Fruit fly (Drosophila melanogaster) whole organism, prepupa: ENCODE measurements around the gene CG13476.

Source experiments
- Blimp-1 ChIP-seq: fragments of 200-800 bp; sonication (Bioruptor generic); optimal IDR thresholded peaks from 3 replicates; lab custom pipeline; 2017; ENCODE audit warnings: missing biosample characterization, missing genetic modification characterization, mild to moderate bottlenecking, moderate library complexity, missing genetic modification reagents
- CG10631 ChIP-seq: fragments of 200-800 bp; sonication (Bioruptor generic); optimal IDR thresholded peaks from 2 replicates; lab custom pipeline; 2016; ENCODE audit warnings: missing biosample characterization, missing genetic modification characterization
- CG10669 ChIP-seq: fragments of 200-800 bp; sonication (Bioruptor generic); optimal IDR thresholded peaks from 3 replicates; lab custom pipeline; 2018; ENCODE audit warnings: missing biosample characterization, mild to moderate bottlenecking, missing genetic modification characterization, moderate library complexity
- CG11762 ChIP-seq: fragments of 200-800 bp; sonication (Bioruptor generic); optimal IDR thresholded peaks from 3 replicates; lab custom pipeline; 2016; ENCODE audit warnings: missing biosample characterization, missing genetic modification characterization; ENCODE audit not compliant: insufficient read depth
- CG15336 ChIP-seq: fragments of 200-800 bp; sonication (Bioruptor generic); IDR thresholded peaks from 2 replicates; pipeline ENCODE4 v1.3.6; 2022; ENCODE audit warnings: missing biosample characterization, missing genetic modification characterization
- CG1621 ChIP-seq: fragments of 200-800 bp; sonication (Bioruptor generic); optimal IDR thresholded peaks from 3 replicates; lab custom pipeline; 2018; ENCODE audit warnings: missing biosample characterization, mild to moderate bottlenecking, missing genetic modification characterization
- CG3032 ChIP-seq: fragments of 200-800 bp; optimal IDR thresholded peaks from 2 replicates; lab custom pipeline; 2019; ENCODE audit warnings: missing biosample characterization, mild to moderate bottlenecking, missing genetic modification characterization, moderate library complexity
- CG32006 ChIP-seq: fragments of 200-800 bp; sonication (Bioruptor generic); optimal IDR thresholded peaks from 3 replicates; lab custom pipeline; 2017; ENCODE audit warnings: missing biosample characterization, mild to moderate bottlenecking, missing genetic modification characterization
- CG34406 ChIP-seq: fragments of 200-800 bp; sonication (Bioruptor generic); optimal IDR thresholded peaks from 3 replicates; lab custom pipeline; 2016; ENCODE audit warnings: missing biosample characterization, missing genetic modification characterization
- CG3919 ChIP-seq: fragments of 200-800 bp; sonication (Bioruptor generic); optimal IDR thresholded peaks from 3 replicates; lab custom pipeline; 2016; ENCODE audit warnings: missing biosample characterization, missing genetic modification characterization
- CG6163 ChIP-seq: fragments of 200-800 bp; sonication (Bioruptor generic); IDR thresholded peaks from 3 replicates; pipeline ENCODE4 v1.3.6; 2022; ENCODE audit warnings: missing biosample characterization, missing genetic modification characterization
- CG6276 ChIP-seq: fragments of 200-800 bp; sonication (Bioruptor generic); optimal IDR thresholded peaks from 2 replicates; lab custom pipeline; 2017; ENCODE audit warnings: missing biosample characterization, mild to moderate bottlenecking, missing genetic modification characterization
- CG6792 ChIP-seq: fragments of 200-800 bp; sonication (Bioruptor generic); optimal IDR thresholded peaks from 3 replicates; lab custom pipeline; 2016; ENCODE audit warnings: missing biosample characterization, missing genetic modification characterization
- CG6854 ChIP-seq: fragments of 200-800 bp; sonication (Bioruptor generic); optimal IDR thresholded peaks from 2 replicates; lab custom pipeline; 2017; ENCODE audit warnings: missing biosample characterization, mild to moderate bottlenecking, missing genetic modification characterization
- CG7368 ChIP-seq: fragments of 200-800 bp; sonication (Bioruptor generic); optimal IDR thresholded peaks from 3 replicates; lab custom pipeline; 2016; ENCODE audit warnings: missing biosample characterization, missing genetic modification characterization
- CG8119 ChIP-seq: fragments of 200-800 bp; sonication (Bioruptor generic); IDR thresholded peaks from 3 replicates; pipeline ENCODE4 v1.3.6; 2022; ENCODE audit warnings: missing biosample characterization, missing genetic modification characterization
- CG8319 ChIP-seq: fragments of 200-800 bp; sonication (Bioruptor generic); optimal IDR thresholded peaks from 3 replicates; lab custom pipeline; 2016; ENCODE audit warnings: missing biosample characterization, missing genetic modification characterization
- CG8632 ChIP-seq: fragments of 200-800 bp; sonication (Bioruptor generic); optimal IDR thresholded peaks from 3 replicates; lab custom pipeline; 2016; ENCODE audit warnings: missing biosample characterization, missing genetic modification characterization
- Eip75B ChIP-seq: fragments of 200-800 bp; sonication (Bioruptor generic); optimal IDR thresholded peaks from 3 replicates; lab custom pipeline; 2016; ENCODE audit warnings: missing biosample characterization, missing genetic modification characterization
- Eip78C ChIP-seq: fragments of 200-800 bp; sonication (Bioruptor generic); peaks from one replicate; lab custom pipeline; 2016; ENCODE audit warnings: missing biosample characterization, missing genetic modification characterization
- Eip93F ChIP-seq: fragments of 200-800 bp; sonication (Bioruptor generic); optimal IDR thresholded peaks from 2 replicates; lab custom pipeline; 2016; ENCODE audit warnings: missing biosample characterization, mild to moderate bottlenecking, missing genetic modification characterization
- Ets21C ChIP-seq: fragments of 200-800 bp; sonication (Bioruptor generic); optimal IDR thresholded peaks from 3 replicates; lab custom pipeline; 2016; ENCODE audit warnings: missing biosample characterization, missing genetic modification characterization
- Gug ChIP-seq: fragments of 200-800 bp; sonication (Bioruptor generic); IDR thresholded peaks from 2 replicates; pipeline ENCODE4 v1.3.6; 2022; ENCODE audit warnings: missing biosample characterization, missing genetic modification characterization
- Hr38 ChIP-seq: sonication (Bioruptor generic); optimal IDR thresholded peaks from 2 replicates; lab custom pipeline; 2016; ENCODE audit warnings: missing biosample characterization, missing genetic modification characterization
- Hr39 ChIP-seq: fragments of 200-800 bp; sonication (Bioruptor generic); optimal IDR thresholded peaks from 2 replicates; lab custom pipeline; 2016; ENCODE audit warnings: missing biosample characterization, missing genetic modification characterization
- Hr4 ChIP-seq: fragments of 200-800 bp; sonication (Bioruptor generic); optimal IDR thresholded peaks from 3 replicates; lab custom pipeline; 2016; ENCODE audit warnings: missing biosample characterization, missing genetic modification characterization
- Lpt ChIP-seq: fragments of 200-800 bp; sonication (Bioruptor generic); optimal IDR thresholded peaks from 3 replicates; lab custom pipeline; 2016; ENCODE audit warnings: missing biosample characterization, missing genetic modification characterization
- Met ChIP-seq: fragments of 200-800 bp; sonication (Bioruptor generic); optimal IDR thresholded peaks from 3 replicates; lab custom pipeline; 2016; ENCODE audit warnings: missing biosample characterization, missing genetic modification characterization
- OdsH ChIP-seq: fragments of 200-800 bp; sonication (Bioruptor generic); optimal IDR thresholded peaks from 3 replicates; lab custom pipeline; 2016; ENCODE audit warnings: missing biosample characterization, missing genetic modification characterization
- Sox102F ChIP-seq: fragments of 200-800 bp; sonication (Bioruptor generic); optimal IDR thresholded peaks from 2 replicates; lab custom pipeline; 2016; ENCODE audit warnings: missing biosample characterization, mild to moderate bottlenecking, missing genetic modification characterization
- Sox15 ChIP-seq: fragments of 200-800 bp; sonication (Bioruptor generic); optimal IDR thresholded peaks from 3 replicates; lab custom pipeline; 2016; ENCODE audit warnings: missing biosample characterization, missing genetic modification characterization
- achi ChIP-seq: fragments of 200-800 bp; sonication (Bioruptor generic); optimal IDR thresholded peaks from 3 replicates; lab custom pipeline; 2016; ENCODE audit warnings: missing biosample characterization, missing genetic modification characterization
- acj6 ChIP-seq: fragments of 200-800 bp; sonication (Bioruptor generic); optimal IDR thresholded peaks from 3 replicates; lab custom pipeline; 2016; ENCODE audit warnings: missing biosample characterization, missing genetic modification characterization
- dac ChIP-seq: fragments of 200-800 bp; sonication (Bioruptor generic); optimal IDR thresholded peaks from 2 replicates; lab custom pipeline; 2017; ENCODE audit warnings: missing biosample characterization, mild to moderate bottlenecking, missing genetic modification characterization
- esn ChIP-seq: fragments of 200-800 bp; sonication (Bioruptor generic); optimal IDR thresholded peaks from 2 replicates; lab custom pipeline; 2016; ENCODE audit warnings: missing biosample characterization, mild to moderate bottlenecking, missing genetic modification characterization, moderate library complexity
- fd59A ChIP-seq: fragments of 200-800 bp; sonication (Bioruptor generic); optimal IDR thresholded peaks from 2 replicates; lab custom pipeline; 2017; ENCODE audit warnings: missing biosample characterization, mild to moderate bottlenecking, missing genetic modification characterization, missing genetic modification reagents
- fd85E ChIP-seq: fragments of 200-800 bp; sonication (Bioruptor generic); optimal IDR thresholded peaks from 3 replicates; lab custom pipeline; 2016; ENCODE audit warnings: missing biosample characterization, missing genetic modification characterization
- fkh ChIP-seq: fragments of 200-800 bp; sonication (Bioruptor generic); optimal IDR thresholded peaks from 3 replicates; lab custom pipeline; 2017; ENCODE audit warnings: missing biosample characterization, mild to moderate bottlenecking, missing genetic modification characterization, moderate library complexity
- lz ChIP-seq: fragments of 200-800 bp; sonication (Bioruptor generic); optimal IDR thresholded peaks from 3 replicates; lab custom pipeline; 2016; ENCODE audit warnings: missing biosample characterization, missing genetic modification characterization
- net ChIP-seq: fragments of 200-800 bp; sonication (Bioruptor generic); optimal IDR thresholded peaks from 3 replicates; lab custom pipeline; 2016; ENCODE audit warnings: missing biosample characterization, missing genetic modification characterization
- pdm3 ChIP-seq: fragments of 200-800 bp; sonication (Bioruptor generic); optimal IDR thresholded peaks from 3 replicates; lab custom pipeline; 2016; ENCODE audit warnings: missing biosample characterization, missing genetic modification characterization
- salr ChIP-seq, 2 experiments: fragments of 200-800 bp; sonication (Bioruptor generic); optimal IDR thresholded peaks; 3 replicates each; lab custom pipeline; 2016 to 2018; ENCODE audit warnings: missing biosample characterization in 2 of 2, missing genetic modification characterization in 2 of 2, mild to moderate bottlenecking in 1 of 2
- spab ChIP-seq: fragments of 200-800 bp; sonication (Bioruptor generic); optimal IDR thresholded peaks from 2 replicates; lab custom pipeline; 2017; ENCODE audit warnings: missing biosample characterization, mild to moderate bottlenecking, missing genetic modification characterization, missing genetic modification reagents
- topi ChIP-seq: fragments of 200-800 bp; sonication (Bioruptor generic); optimal IDR thresholded peaks from 3 replicates; lab custom pipeline; 2016; ENCODE audit warnings: missing biosample characterization, missing genetic modification characterization
- vri ChIP-seq: fragments of 200-800 bp; sonication (Bioruptor generic); optimal IDR thresholded peaks from 3 replicates; lab custom pipeline; 2016; ENCODE audit warnings: missing biosample characterization, mild to moderate bottlenecking, missing genetic modification characterization

Gene CG13476

DNA sequence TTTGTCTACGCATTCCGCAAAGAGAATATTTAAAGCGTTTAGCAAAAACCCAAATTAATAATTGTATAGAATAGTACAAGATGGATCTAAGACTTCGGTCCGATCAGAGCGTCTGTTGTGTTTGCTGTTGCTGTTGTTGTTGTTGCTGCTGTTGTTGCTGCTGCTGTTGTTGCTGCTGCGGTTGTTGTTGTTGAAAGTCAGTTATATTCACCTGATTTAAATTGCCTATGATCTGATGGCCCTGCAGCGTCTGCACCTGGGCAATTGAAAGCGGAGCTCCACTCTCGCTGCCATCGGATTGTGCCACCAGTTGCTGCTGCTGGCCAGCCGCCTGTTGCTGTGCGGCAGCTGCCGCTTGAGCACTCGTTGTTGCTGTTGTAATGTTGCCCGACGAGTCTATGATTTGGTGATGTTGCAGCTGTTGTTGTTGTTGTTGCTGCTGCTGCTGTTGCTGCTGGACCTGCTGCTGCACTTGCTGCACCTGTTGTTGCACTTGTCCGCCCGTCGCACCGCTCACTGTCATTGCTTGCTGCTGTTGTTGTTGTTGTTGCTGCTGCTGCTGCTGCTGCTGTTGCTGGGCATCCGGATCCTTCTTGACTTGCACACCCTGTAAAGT, 45.9 kb downstream of the CG13476 start:
- no peak for TF ChIP-seq CG6792 (GFP tag; lab: Kevin White, UChicago)
- TF ChIP-seq CG8119 (GFP tag; lab: Robert Waterston, UW) = 0 out of 3 replicates have a peak, but pooled peaks have one; percentile 13

DNA sequence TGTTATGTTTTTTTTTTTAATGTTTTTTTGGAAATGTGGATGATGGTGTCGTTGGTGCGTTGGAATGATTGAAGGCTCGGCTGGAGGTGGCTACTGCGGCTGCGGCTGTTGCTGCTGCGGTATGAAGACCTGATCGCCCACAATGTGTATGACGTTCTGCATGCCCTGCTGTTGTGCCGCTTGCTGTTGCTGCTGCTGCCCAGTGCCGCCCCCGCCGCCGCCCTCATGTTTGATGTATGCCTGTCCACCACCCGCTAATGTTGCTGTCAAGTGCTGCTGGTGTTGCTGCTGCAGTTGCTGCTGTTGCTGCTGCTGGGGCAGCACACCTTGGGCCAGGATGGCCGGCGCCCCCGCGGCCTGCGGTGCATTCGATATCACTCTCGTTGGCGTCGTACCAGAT, 47.6 kb downstream of the CG13476 start:
- no peak for TF ChIP-seq achi (GFP tag; lab: Kevin White, UChicago)
- no peak for TF ChIP-seq fd85E
- no peak for TF ChIP-seq CG1621
- no peak for TF ChIP-seq Met (GFP tag; lab: Kevin White, UChicago)
- no peak for TF ChIP-seq fkh (GFP tag; lab: Kevin White, UChicago)
- no peak for TF ChIP-seq Sox102F (GFP tag; lab: Kevin White, UChicago)
- TF ChIP-seq CG11762 (GFP tag; lab: Kevin White, UChicago) = no peak
- no peak for TF ChIP-seq Hr38 (GFP tag; lab: Kevin White, UChicago)
- no peak for TF ChIP-seq Blimp-1
- TF ChIP-seq topi (GFP tag; lab: Kevin White, UChicago) = no peak
- no peak for TF ChIP-seq CG34406
- no peak for TF ChIP-seq Hr4 (GFP tag; lab: Kevin White, UChicago)
- no peak for TF ChIP-seq Sox15
- TF ChIP-seq dac (GFP tag; lab: Kevin White, UChicago) = no peak
- TF ChIP-seq net (GFP tag; lab: Kevin White, UChicago) = no peak

DNA sequence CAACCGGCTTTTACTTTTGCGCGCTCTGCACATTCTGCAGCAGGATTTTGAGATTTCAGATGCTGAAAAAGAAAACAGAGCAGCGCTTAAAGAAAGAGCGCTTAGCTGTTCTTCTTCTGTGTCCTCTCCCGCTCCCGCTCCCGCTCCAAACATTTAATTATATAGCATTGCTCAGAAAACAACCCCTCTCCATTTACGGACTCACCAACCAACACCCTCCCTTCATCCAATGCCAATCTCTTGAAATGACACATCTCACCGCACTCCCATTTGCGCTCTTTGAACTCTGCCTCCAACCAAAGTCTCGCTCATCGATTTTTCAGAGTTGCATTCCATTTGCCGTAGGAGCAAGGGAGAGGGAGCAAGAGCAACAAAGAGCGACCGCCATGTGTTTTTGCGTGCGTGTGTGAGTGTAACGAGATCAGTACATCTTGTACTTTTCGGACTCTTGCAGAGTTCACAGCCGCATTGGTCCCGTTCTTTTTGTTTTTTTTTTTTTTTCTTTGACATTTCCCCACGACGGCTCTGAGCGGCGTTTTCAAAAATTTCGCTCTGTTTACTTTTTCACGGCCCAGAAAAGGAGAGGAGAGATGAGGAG, 49.9 kb downstream of the CG13476 start:
- no peak for TF ChIP-seq CG7368 (GFP tag; lab: Kevin White, UChicago)
- no peak for TF ChIP-seq Sox102F (GFP tag; lab: Kevin White, UChicago)
- TF ChIP-seq Ets21C = no peak
- peak; percentile 42 for TF ChIP-seq Eip75B (GFP tag; lab: Kevin White, UChicago)
- TF ChIP-seq fd59A (GFP tag; lab: Kevin White, UChicago) = no peak
- TF ChIP-seq Eip78C (GFP tag; lab: Kevin White, UChicago) = peak; percentile 80
- peak; percentile 23 for TF ChIP-seq CG3919
- TF ChIP-seq CG6792 (GFP tag; lab: Kevin White, UChicago) = peak; percentile 5
- no peak for TF ChIP-seq Met (GFP tag; lab: Kevin White, UChicago)
- no peak for TF ChIP-seq Hr39 (GFP tag; lab: Kevin White, UChicago)
- no peak for TF ChIP-seq spab (GFP tag; lab: Kevin White, UChicago)
- peak; percentile 21 for TF ChIP-seq esn
- TF ChIP-seq CG6276 (GFP tag; lab: Kevin White, UChicago) = peak; percentile 44
- TF ChIP-seq OdsH (GFP tag; lab: Kevin White, UChicago) = no peak
- peak; percentile 22; the same call in 1 of the 3 replicates for TF ChIP-seq CG8119 (GFP tag; lab: Robert Waterston, UW)
- peak; percentile 28 for TF ChIP-seq net (GFP tag; lab: Kevin White, UChicago)
- TF ChIP-seq CG11762 (GFP tag; lab: Kevin White, UChicago) = peak; percentile 5
- TF ChIP-seq Hr38 (GFP tag; lab: Kevin White, UChicago) = no peak
- no peak for TF ChIP-seq CG10669 (GFP tag; lab: Kevin White, UChicago)
- TF ChIP-seq achi (GFP tag; lab: Kevin White, UChicago) = no peak
- TF ChIP-seq CG6854 (GFP tag; lab: Kevin White, UChicago) = peak; percentile 8
- no peak for TF ChIP-seq dac (GFP tag; lab: Kevin White, UChicago)
- TF ChIP-seq salr (GFP tag; optimal IDR thresholded peaks at IDR 0.05; lab: Kevin White, UChicago) = no peak
- peak; percentile 59 for TF ChIP-seq vri (GFP tag; lab: Kevin White, UChicago)
- no peak for TF ChIP-seq CG3032 (tag; lab: Kevin White, UChicago)
- TF ChIP-seq topi (GFP tag; lab: Kevin White, UChicago) = no peak
- peak; percentile 38 for TF ChIP-seq Lpt (GFP tag; lab: Kevin White, UChicago)
- TF ChIP-seq pdm3 (GFP tag; lab: Kevin White, UChicago) = no peak
- peak; percentile 74 for TF ChIP-seq fd85E
- no peak for TF ChIP-seq CG32006 (GFP tag; lab: Kevin White, UChicago)
- peak; percentile 4 for TF ChIP-seq CG8632 (GFP tag; lab: Kevin White, UChicago)
- TF ChIP-seq CG15336 (GFP tag; lab: Robert Waterston, UW) = 0 out of 2 replicates have a peak, but pooled peaks have one; percentile 32
- TF ChIP-seq CG8319 (GFP tag; lab: Kevin White, UChicago) = no peak
- TF ChIP-seq lz = no peak
- TF ChIP-seq Eip93F (GFP tag; lab: Kevin White, UChicago) = no peak
- TF ChIP-seq fkh (GFP tag; lab: Kevin White, UChicago) = peak; percentile 29
- TF ChIP-seq Gug (GFP tag; lab: Robert Waterston, UW) = no peak
- TF ChIP-seq CG10631 (GFP tag; lab: Kevin White, UChicago) = no peak
- TF ChIP-seq acj6 (GFP tag; lab: Kevin White, UChicago) = no peak
- TF ChIP-seq CG6163 (GFP tag; lab: Robert Waterston, UW) = peak; percentile 71
